Fruit fly (Drosophila melanogaster) whole organism, embryonic: ENCODE measurements around the gene DCTN6-p27.

Source experiments
- Ada2b ChIP-seq: fragments of 200-800 bp; sonication (Bioruptor generic); IDR thresholded peaks from 2 replicates; pipeline ENCODE4 v1.3.6; 2022; ENCODE audit warnings: missing biosample characterization, missing genetic modification characterization
- Aef1 ChIP-seq: fragments of 200-800 bp; sonication (Bioruptor generic); IDR thresholded peaks from 3 replicates; pipeline ENCODE4 v1.3.6; 2022; ENCODE audit warnings: missing biosample characterization, missing genetic modification characterization
- Awh ChIP-seq: fragments of 200-800 bp; sonication (Bioruptor generic); IDR thresholded peaks from 2 replicates; pipeline ENCODE4, ENCODE4 v1.3.6; 2022; ENCODE audit warnings: missing biosample characterization, missing genetic modification characterization
- Bgb ChIP-seq: fragments of 200-800 bp; sonication (Bioruptor generic); IDR thresholded peaks from 2 replicates; pipeline ENCODE4 v1.3.6; 2022; ENCODE audit warnings: missing biosample characterization, missing genetic modification characterization; ENCODE audit not compliant: partially characterized antibody
- CG1024 ChIP-seq: fragments of 200-800 bp; sonication (Bioruptor generic); IDR thresholded peaks from 2 replicates; pipeline ENCODE4 v1.3.6; 2022; ENCODE audit warnings: missing biosample characterization, missing genetic modification characterization
- CG10321 ChIP-seq: fragments of 200-800 bp; sonication (Bioruptor generic); IDR thresholded peaks from 2 replicates; pipeline ENCODE4 v1.3.6; 2022; ENCODE audit warnings: missing biosample characterization, missing genetic modification characterization
- CG12104 ChIP-seq: fragments of 200-800 bp; sonication (Bioruptor generic); optimal IDR thresholded peaks from 3 replicates; lab custom pipeline; 2016; ENCODE audit warnings: missing biosample characterization, missing genetic modification characterization
- CG15696 ChIP-seq: fragments of 200-800 bp; sonication (Bioruptor generic); optimal IDR thresholded peaks from 2 replicates; lab custom pipeline; 2019; ENCODE audit warnings: missing biosample characterization, mild to moderate bottlenecking, missing genetic modification characterization, moderate library complexity
- CG16813 ChIP-seq: fragments of 200-800 bp; sonication (Bioruptor generic); IDR thresholded peaks from 3 replicates; pipeline ENCODE4 v1.3.6; 2022; ENCODE audit warnings: missing biosample characterization, missing genetic modification characterization; ENCODE audit not compliant: partially characterized antibody
- CG17361 ChIP-seq: fragments of 200-800 bp; sonication (Bioruptor generic); IDR thresholded peaks from 3 replicates; pipeline ENCODE4 v1.3.6; 2022; ENCODE audit warnings: missing biosample characterization, missing genetic modification characterization
- CG2202 ChIP-seq: fragments of 200-800 bp; sonication (Bioruptor generic); optimal IDR thresholded peaks from 2 replicates; lab custom pipeline; 2018; ENCODE audit warnings: missing biosample characterization, mild to moderate bottlenecking, missing genetic modification characterization
- CG32772 ChIP-seq: fragments of 200-800 bp; sonication (Bioruptor generic); IDR thresholded peaks from 2 replicates; pipeline ENCODE4 v1.3.6; 2022; ENCODE audit warnings: missing biosample characterization, missing genetic modification characterization
- CG5180 ChIP-seq: fragments of 200-800 bp; sonication (Bioruptor generic); optimal IDR thresholded peaks from 3 replicates; lab custom pipeline; 2017; ENCODE audit warnings: missing biosample characterization, missing genetic modification characterization, mild to moderate bottlenecking, moderate library complexity, missing genetic modification reagents
- CG6254 ChIP-seq: fragments of 200-800 bp; sonication (Bioruptor generic); optimal IDR thresholded peaks from 3 replicates; lab custom pipeline; 2017; ENCODE audit warnings: mild to moderate bottlenecking, missing biosample characterization, missing genetic modification reagents, missing genetic modification characterization
- CG9215 ChIP-seq: fragments of 200-800 bp; sonication (Bioruptor generic); IDR thresholded peaks from 2 replicates; pipeline ENCODE4 v1.3.6; 2022; ENCODE audit warnings: missing biosample characterization, missing genetic modification characterization
- Deaf1 ChIP-seq: fragments of 200-800 bp; optimal IDR thresholded peaks from 3 replicates; lab custom pipeline; 2019; ENCODE audit warnings: missing biosample characterization, mild to moderate bottlenecking, missing genetic modification characterization, moderate library complexity
- Dip2 ChIP-seq: fragments of 200-800 bp; sonication (Bioruptor generic); IDR thresholded peaks from 2 replicates; pipeline ENCODE4 v1.3.6; 2022; ENCODE audit warnings: missing biosample characterization, missing genetic modification characterization
- Dll ChIP-seq: fragments of 200-800 bp; sonication (Bioruptor generic); IDR thresholded peaks from 4 replicates; pipeline ENCODE4 v1.3.6; 2022; ENCODE audit warnings: missing biosample characterization, missing genetic modification characterization; ENCODE audit not compliant: partially characterized antibody
- Ets65A ChIP-seq: fragments of 200-800 bp; sonication (Bioruptor generic); peaks from one replicate; lab custom pipeline; 2016; ENCODE audit warnings: missing biosample characterization, missing genetic modification characterization
- HHEX ChIP-seq: fragments of 200-800 bp; sonication (Bioruptor generic); optimal IDR thresholded peaks from 3 replicates; lab custom pipeline; 2017; ENCODE audit warnings: missing biosample characterization, mild to moderate bottlenecking, missing genetic modification characterization, missing genetic modification reagents
- Hey ChIP-seq: fragments of 200-800 bp; sonication (Bioruptor generic); optimal IDR thresholded peaks from 3 replicates; lab custom pipeline; 2018; ENCODE audit warnings: missing biosample characterization, mild to moderate bottlenecking, missing genetic modification characterization
- Hr39 ChIP-seq: fragments of >200 bp; optimal IDR thresholded peaks from 2 replicates; lab custom pipeline; 2017
- Med ChIP-seq: fragments of 200-800 bp; sonication (Bioruptor generic); peaks from one replicate; lab custom pipeline; 2016; ENCODE audit warnings: missing biosample characterization, missing genetic modification characterization, mild to moderate bottlenecking, inconsistent platforms, moderate library complexity
- Rx ChIP-seq: fragments of 200-800 bp; sonication (Bioruptor generic); IDR thresholded peaks from 2 replicates; pipeline ENCODE4 v1.3.6; 2022; ENCODE audit warnings: missing biosample characterization, missing genetic modification characterization
- Xrp1 ChIP-seq: fragments of 200-800 bp; sonication (Bioruptor generic); IDR thresholded peaks from 2 replicates; pipeline ENCODE4 v1.3.6; 2022; ENCODE audit warnings: missing biosample characterization, missing genetic modification characterization
- ato ChIP-seq: fragments of 200-800 bp; sonication (Bioruptor generic); IDR thresholded peaks from 2 replicates; pipeline ENCODE4 v1.3.6; 2022; ENCODE audit warnings: missing biosample characterization, missing genetic modification characterization; ENCODE audit not compliant: partially characterized antibody
- bcd ChIP-seq: fragments of 200-800 bp; sonication (Bioruptor generic); optimal IDR thresholded peaks from 2 replicates; lab custom pipeline; 2017; ENCODE audit warnings: missing biosample characterization, mild to moderate bottlenecking, missing genetic modification characterization
- chn ChIP-seq: fragments of 200-800 bp; sonication (Bioruptor generic); optimal IDR thresholded peaks from 2 replicates; lab custom pipeline; 2016; ENCODE audit warnings: missing biosample characterization, missing genetic modification characterization
- croc ChIP-seq: fragments of 200-800 bp; sonication (Bioruptor generic); conservative IDR thresholded peaks from 3 replicates; pipeline ENCODE4 v1.3.6; 2022; ENCODE audit warnings: missing biosample characterization, missing genetic modification characterization
- cwo ChIP-seq: fragments of 200-800 bp; sonication (Bioruptor generic); optimal IDR thresholded peaks from 3 replicates; lab custom pipeline; 2017; ENCODE audit warnings: missing biosample characterization, missing genetic modification characterization, mild to moderate bottlenecking, moderate library complexity, missing genetic modification reagents
- danr ChIP-seq: fragments of 200-800 bp; sonication (Bioruptor generic); IDR thresholded peaks from 2 replicates; pipeline ENCODE4 v1.3.6; 2022; ENCODE audit warnings: missing biosample characterization, missing genetic modification characterization
- exex ChIP-seq: fragments of 200-800 bp; sonication (Bioruptor generic); optimal IDR thresholded peaks from 4 replicates; lab custom pipeline; 2018; ENCODE audit warnings: missing biosample characterization, mild to moderate bottlenecking, missing genetic modification characterization, moderate library complexity
- fd96Cb ChIP-seq: fragments of 200-800 bp; sonication (Bioruptor generic); optimal IDR thresholded peaks from 2 replicates; lab custom pipeline; 2018; ENCODE audit warnings: missing biosample characterization, mild to moderate bottlenecking, missing genetic modification characterization, moderate library complexity
- ftz-f1 ChIP-seq: fragments of 200-800 bp; sonication (Bioruptor generic); optimal IDR thresholded peaks from 2 replicates; lab custom pipeline; 2016; ENCODE audit warnings: missing biosample characterization, missing genetic modification characterization
- grn ChIP-seq: fragments of 200-800 bp; sonication (Bioruptor generic); optimal IDR thresholded peaks from 3 replicates; lab custom pipeline; 2017; ENCODE audit warnings: missing biosample characterization, missing genetic modification characterization
- lab ChIP-seq: fragments of 200-800 bp; sonication (Bioruptor generic); optimal IDR thresholded peaks from 3 replicates; lab custom pipeline; 2017; ENCODE audit warnings: missing biosample characterization, missing genetic modification characterization, mild to moderate bottlenecking, moderate library complexity, missing genetic modification reagents
- mirr ChIP-seq: fragments of 200-800 bp; sonication (Bioruptor generic); optimal IDR thresholded peaks from 3 replicates; lab custom pipeline; 2018; ENCODE audit warnings: missing biosample characterization, mild to moderate bottlenecking, missing genetic modification characterization
- sc ChIP-seq, 3 experiments: fragments of >200 bp in 2 of 3; fragments of 200-800 bp in 1 of 3; sonication (Bioruptor generic) in 1 of 3; optimal IDR thresholded peaks; 2 replicates in 2 of 3; 3 replicates in 1 of 3; lab custom pipeline; 2017; ENCODE audit warnings: mild to moderate bottlenecking in 1 of 3, missing biosample characterization in 1 of 3, missing genetic modification characterization in 1 of 3, missing genetic modification reagents in 1 of 3
- sd ChIP-seq: fragments of 200-800 bp; sonication (Bioruptor generic); optimal IDR thresholded peaks from 3 replicates; lab custom pipeline; 2018; ENCODE audit warnings: missing biosample characterization, mild to moderate bottlenecking, missing genetic modification characterization, moderate library complexity
- so ChIP-seq: fragments of 200-800 bp; sonication (Bioruptor generic); IDR thresholded peaks from 3 replicates; pipeline ENCODE4 v1.3.6; 2022; ENCODE audit warnings: missing biosample characterization, missing genetic modification characterization
- sug ChIP-seq: fragments of 200-800 bp; optimal IDR thresholded peaks from 2 replicates; lab custom pipeline; 2019; ENCODE audit warnings: missing biosample characterization, mild to moderate bottlenecking, missing genetic modification characterization, moderate library complexity
- tll ChIP-seq, 2 experiments: fragments of 200-800 bp in 1 of 2; fragments of >200 bp in 1 of 2; sonication (Bioruptor generic) in 1 of 2; optimal IDR thresholded peaks; 2 replicates each; lab custom pipeline; 2017 to 2019; ENCODE audit warnings: missing biosample characterization in 2 of 2, missing genetic modification characterization in 2 of 2, mild to moderate bottlenecking in 1 of 2, moderate library complexity in 1 of 2
- twi ChIP-seq: fragments of 200-800 bp; optimal IDR thresholded peaks from 2 replicates; lab custom pipeline; 2019; ENCODE audit warnings: missing biosample characterization, mild to moderate bottlenecking, missing genetic modification characterization, moderate library complexity
- zen2 ChIP-seq: fragments of 200-800 bp; sonication (Bioruptor generic); IDR thresholded peaks from 3 replicates; pipeline ENCODE4 v1.3.6; 2022; ENCODE audit warnings: missing biosample characterization, missing genetic modification characterization; ENCODE audit not compliant: partially characterized antibody

The DCTN6-p27 gene

DNA sequence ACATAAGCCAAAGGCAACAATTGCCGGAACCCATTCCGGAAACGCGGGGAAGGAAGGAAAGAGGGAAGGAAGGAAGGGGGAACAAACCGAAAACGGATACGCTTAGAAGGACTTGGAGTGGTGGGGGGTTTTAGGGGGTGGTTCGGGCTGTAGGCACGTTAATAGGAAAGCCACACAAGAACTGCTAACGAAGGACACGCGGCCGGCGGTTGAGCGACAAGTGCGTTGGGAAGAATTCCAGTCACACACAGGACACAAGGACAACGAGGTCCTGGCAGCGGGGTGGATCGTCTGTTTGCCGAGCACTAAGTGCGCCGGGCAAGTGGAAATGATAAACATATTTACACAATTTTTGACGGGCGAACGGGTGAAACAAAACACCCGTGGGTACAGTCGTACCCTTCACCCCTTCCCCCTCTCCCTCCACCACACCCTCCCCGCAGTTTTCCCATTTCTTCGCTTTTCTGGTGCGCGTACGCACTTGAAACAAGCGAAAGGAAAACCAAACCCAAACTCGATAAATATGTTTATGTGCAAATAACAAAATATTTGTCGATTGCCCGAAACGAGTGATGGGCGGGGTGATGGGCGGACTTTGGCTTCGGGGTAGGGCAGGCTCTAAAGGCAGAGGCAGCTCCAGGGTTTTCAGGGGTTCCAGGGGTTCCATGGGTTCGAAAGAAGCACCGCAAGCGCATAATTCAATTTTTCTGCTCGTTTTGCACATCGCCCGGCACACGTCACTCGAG, 28.8 kb upstream of the DCTN6-p27 start (continued):
- TF ChIP-seq Rx (GFP tag; lab: Robert Waterston, UW) (no peak), Awh (0 out of 2 replicates have a peak, but pooled peaks have one; percentile 48), Aef1 (GFP tag; lab: Robert Waterston, UW) (no peak), twi (tag; lab: Kevin White, UChicago) (peak; percentile 6), CG16813 (GFP tag; lab: Robert Waterston, UW) (no peak), CG15696 (tag; lab: Kevin White, UChicago) (peak; percentile 2), CG2202 (tag; lab: Kevin White, UChicago) (no peak), CG1024 (GFP tag; lab: Robert Waterston, UW) (no peak), danr (GFP tag; lab: Robert Waterston, UW) (no peak), croc (GFP tag; lab: Robert Waterston, UW) (no peak), Med (GFP tag; lab: Kevin White, UChicago) (peak; percentile 34), HHEX (GFP tag; lab: Kevin White, UChicago) (no peak), tll (GFP tag; optimal IDR thresholded peaks at IDR 0.05; lab: Kevin White, UChicago) (peak in 1 of 2 experiments; percentile 76), sc (optimal IDR thresholded peaks at IDR 0.05; lab: Kevin White, UChicago) (no peak), sc (GFP tag; optimal IDR thresholded peaks at IDR 0.05; lab: Kevin White, UChicago) (no peak), ato (no peak), CG10321 (GFP tag; lab: Robert Waterston, UW) (no peak), chn (GFP tag; lab: Kevin White, UChicago) (no peak)

DNA sequence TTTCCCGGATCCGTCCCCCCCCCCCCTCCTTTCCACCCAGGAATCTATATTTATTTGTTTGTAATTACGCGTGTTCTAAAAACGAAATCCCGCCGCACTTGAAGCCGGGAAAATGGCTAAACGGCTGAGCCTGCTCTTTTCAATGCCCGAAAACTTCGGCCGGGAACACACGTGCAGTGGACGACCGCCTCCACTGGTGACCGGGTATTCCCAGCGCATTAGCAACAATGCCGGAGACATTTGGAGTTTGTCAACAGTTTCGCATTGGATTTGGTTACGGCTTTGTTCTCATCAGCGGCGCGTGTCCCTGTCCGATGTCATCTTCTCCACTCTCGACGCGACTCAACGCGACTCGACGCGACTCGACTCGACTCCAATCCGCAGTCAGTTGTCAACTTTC, 27.7 kb upstream of the DCTN6-p27 start:
- TF ChIP-seq bcd (no peak), Xrp1 (GFP tag; lab: Robert Waterston, UW) (no peak), Ets65A (peak; percentile 24), Hey (peak; percentile 92), CG12104 (GFP tag; lab: Kevin White, UChicago) (no peak), croc (GFP tag; lab: Robert Waterston, UW) (no peak), Hr39 (peak; percentile 1)

DNA sequence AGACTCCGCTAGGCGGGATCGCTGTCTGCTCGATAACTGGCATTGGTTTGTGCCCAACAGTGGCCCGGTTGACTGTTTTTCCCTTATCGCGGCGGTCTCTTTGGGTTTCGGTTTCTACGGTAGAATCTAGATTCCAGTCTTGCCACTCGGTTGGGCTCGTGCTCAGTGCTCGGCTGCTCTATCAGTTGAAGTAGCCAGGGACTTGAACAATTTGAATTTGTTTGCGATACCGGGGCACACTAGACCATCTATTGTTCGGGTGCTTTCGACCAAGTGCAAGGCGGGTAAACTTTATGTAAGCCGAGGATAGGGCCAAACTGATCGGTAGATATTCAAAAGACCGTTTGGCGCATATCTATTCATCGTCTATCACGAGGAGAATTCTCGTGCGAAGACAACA, 25.9 kb upstream of the DCTN6-p27 start:
- peak; percentile 78 for TF ChIP-seq mirr (GFP tag; lab: Kevin White, UChicago)
- TF ChIP-seq so (GFP tag; lab: Robert Waterston, UW): 0 out of 3 replicates have a peak, but pooled peaks have one; percentile 10
- peak; percentile 46 for TF ChIP-seq Hey
- TF ChIP-seq CG5180: no peak
- TF ChIP-seq sug (tag; lab: Kevin White, UChicago): peak; percentile 32
- peak; percentile 84 for TF ChIP-seq Deaf1 (tag; lab: Kevin White, UChicago)
- TF ChIP-seq grn: peak; percentile 76
- TF ChIP-seq exex (tag; lab: Kevin White, UChicago): peak; percentile 69
- no peak for TF ChIP-seq CG17361 (GFP tag; lab: Robert Waterston, UW)
- TF ChIP-seq Dip2 (GFP tag; lab: Robert Waterston, UW): no peak
- TF ChIP-seq cwo: peak; percentile 43

DNA sequence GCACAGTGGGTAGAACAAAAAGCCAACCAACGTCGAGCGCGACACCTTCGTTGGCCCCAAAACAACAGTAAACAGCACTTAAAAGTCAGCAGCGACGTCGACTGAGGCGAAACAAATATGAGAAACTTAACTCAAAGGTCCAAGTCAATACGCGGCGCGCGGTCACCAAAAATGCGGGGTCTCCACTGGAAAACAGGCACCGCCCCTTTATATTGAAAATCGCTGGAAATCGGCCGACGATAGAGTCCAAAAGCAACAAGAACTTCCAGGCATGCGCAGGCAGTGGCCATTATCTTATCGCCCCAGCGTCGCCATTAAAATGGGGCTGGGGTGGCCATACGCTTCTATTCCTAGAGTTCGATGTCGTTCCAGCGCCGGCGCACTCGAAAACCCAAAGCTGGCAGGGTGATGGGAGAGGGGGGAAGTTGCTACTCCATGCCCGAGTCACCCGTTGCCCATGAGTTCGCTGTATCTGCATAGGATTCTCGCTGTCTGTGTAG, 23.7 kb upstream of the DCTN6-p27 start, which contains the start of gene Lim3:
TSS of gene Lim3 (minus strand) at position 51 of the 500 bp plus-strand sequence.
- TF ChIP-seq grn: peak; percentile 12
- TF ChIP-seq CG9215 (GFP tag; lab: Robert Waterston, UW): no peak
- peak; percentile 26 for TF ChIP-seq exex (tag; lab: Kevin White, UChicago)
- TF ChIP-seq Ada2b (GFP tag; lab: Robert Waterston, UW): no peak
- no peak for TF ChIP-seq Dll (GFP tag; lab: Robert Waterston, UW)
- TF ChIP-seq fd96Cb (tag; lab: Kevin White, UChicago): no peak
- 0 out of 2 replicates have a peak, but pooled peaks have one; percentile 19 for TF ChIP-seq CG32772 (GFP tag; lab: Robert Waterston, UW)
- peak; percentile 25; the same call in 1 of the 2 replicates for TF ChIP-seq Bgb (GFP tag; lab: Robert Waterston, UW)
- TF ChIP-seq sd (tag; lab: Kevin White, UChicago): peak; percentile 82
- peak; percentile 3 for TF ChIP-seq ftz-f1
- peak; percentile 34 for TF ChIP-seq lab (GFP tag; lab: Kevin White, UChicago)
- peak; percentile 32; the same call in 1 of the 3 replicates for TF ChIP-seq zen2 (GFP tag; lab: Robert Waterston, UW)
- TF ChIP-seq CG6254 (GFP tag; lab: Kevin White, UChicago): peak; percentile 99
